Fruit fly (Drosophila melanogaster): Measurements from ENCODE around the gene CG34345.

Gene CG34345

DNA sequence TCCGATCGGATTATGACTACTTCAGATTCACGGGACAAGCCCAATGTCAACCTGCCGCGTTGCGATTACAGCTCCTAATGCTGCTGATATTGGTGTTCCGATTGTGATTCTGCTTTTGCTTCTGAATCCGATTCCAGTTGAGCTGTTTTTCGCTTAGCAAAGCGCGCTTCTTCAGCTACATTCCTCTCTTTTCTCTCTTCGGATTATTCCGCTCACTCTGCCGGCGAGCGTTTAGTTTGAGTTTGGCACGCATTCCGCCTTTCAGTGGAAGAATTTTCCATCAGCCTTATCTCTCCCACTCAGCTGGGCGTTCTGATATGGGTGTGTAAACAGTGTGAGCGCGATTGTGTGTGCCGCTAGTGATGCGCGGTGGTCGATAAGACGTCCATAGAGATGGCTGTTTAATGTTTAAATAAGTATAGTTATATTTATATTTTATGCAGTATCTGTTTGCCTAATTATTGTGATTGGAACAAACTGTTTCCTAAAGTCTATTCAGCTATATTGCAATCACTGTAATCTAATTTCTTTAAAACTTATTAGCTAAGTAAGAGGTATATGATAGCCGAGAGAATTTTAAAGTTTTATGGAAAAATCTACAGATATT lies 44.9 kb downstream of the CG34345 start, which contains the start of gene Galt:
Gene Galt, minus strand, starts transcription at position 315 of the 607 bp plus-strand sequence.
- TF ChIP-seq insv (optimal IDR thresholded peaks at IDR 0.05), result no peak
- TF ChIP-seq ttk (optimal IDR thresholded peaks at IDR 0.05), result no peak
- TF ChIP-seq Sin3A (optimal IDR thresholded peaks at IDR 0.05), result no peak
- TF ChIP-seq Myc (optimal IDR thresholded peaks at IDR 0.05), result no peak
- TF ChIP-seq h (optimal IDR thresholded peaks at IDR 0.05), result no peak
- no peak for TF ChIP-seq psq (optimal IDR thresholded peaks at IDR 0.05)

DNA sequence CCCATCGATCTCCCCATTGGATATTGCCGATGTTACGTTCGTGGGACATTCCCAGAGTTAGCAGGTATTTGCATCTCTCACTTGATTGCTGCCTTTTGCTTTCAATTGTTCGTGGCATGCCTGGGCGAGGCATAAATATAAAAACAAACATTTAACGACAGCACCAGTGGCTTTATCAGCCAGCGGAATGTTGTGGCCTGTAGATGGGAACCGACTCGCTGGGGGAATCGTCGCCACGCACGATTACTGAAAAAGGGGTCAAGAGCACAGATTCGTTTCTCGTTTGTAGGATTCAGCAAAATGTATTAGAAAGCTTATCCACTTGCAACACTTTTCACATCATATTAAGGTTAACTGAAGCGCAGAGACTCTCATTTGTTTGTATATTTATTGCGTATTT lies 48.5 kb downstream of the CG34345 start:
- TF ChIP-seq psq (optimal IDR thresholded peaks at IDR 0.05) (no peak), Sin3A (optimal IDR thresholded peaks at IDR 0.05) (no peak), ttk (optimal IDR thresholded peaks at IDR 0.05) (no peak), insv (optimal IDR thresholded peaks at IDR 0.05) (no peak), Myc (optimal IDR thresholded peaks at IDR 0.05) (no peak), h (optimal IDR thresholded peaks at IDR 0.05) (no peak)

- TF ChIP-seq insv (optimal IDR thresholded peaks at IDR 0.05) (no peak), h (optimal IDR thresholded peaks at IDR 0.05) (no peak), psq (optimal IDR thresholded peaks at IDR 0.05) (no peak), Sin3A (optimal IDR thresholded peaks at IDR 0.05) (no peak), ttk (optimal IDR thresholded peaks at IDR 0.05) (no peak), Myc (optimal IDR thresholded peaks at IDR 0.05) (no peak)
These were observed 50.5 kb downstream of the CG34345 start, which contains the start of gene Spn27A for dm6 chr2L:6673211-6674012. TSS of gene Spn27A (minus strand) at chr2L:6673347.
